Worm (Caenorhabditis elegans) whole organism, L4 larva: Measurements from ENCODE around the gene his-37.

Source experiments
- F49E8.2 ChIP-seq: sonication (generic microtip); optimal IDR thresholded peaks from 2 replicates; lab custom pipeline; 2016; ENCODE audit warnings: missing compliant biosample characterization, mild to moderate bottlenecking, missing genetic modification characterization, borderline replicate concordance
- R02D3.7 ChIP-seq: fragments of 150-350 bp; sonication (generic microtip); optimal IDR thresholded peaks from 3 replicates; lab custom pipeline; 2014; ENCODE audit warnings: missing biosample characterization, missing genetic modification characterization
- T20F7.1 ChIP-seq: fragments of 200-800 bp; sonication (Bioruptor generic); optimal IDR thresholded peaks from 2 replicates; lab custom pipeline; 2018; ENCODE audit warnings: mild to moderate bottlenecking, missing genetic modification characterization, missing compliant biosample characterization
- daf-12 ChIP-seq: fragments of 150-350 bp; optimal IDR thresholded peaks from 2 replicates; lab custom pipeline; 2014; ENCODE audit warnings: missing biosample characterization, missing genetic modification reagents, missing genetic modification characterization
- lin-1 ChIP-seq: fragments of 200-800 bp; sonication (Bioruptor generic); IDR thresholded peaks from 2 replicates; pipeline ENCODE4 v1.3.6; 2022; ENCODE audit warnings: missing genetic modification reagents, missing genetic modification characterization, missing compliant biosample characterization
- lin-15B ChIP-seq: fragments of 150-350 bp; sonication (generic microtip); optimal IDR thresholded peaks from 3 replicates; lab custom pipeline; 2014; ENCODE audit warnings: missing biosample characterization, missing genetic modification characterization
- lsy-2 ChIP-seq, 2 experiments: fragments of 150-350 bp in 1 of 2; sonication (generic microtip) in 1 of 2; optimal IDR thresholded peaks; 2 replicates each; lab custom pipeline; 2014 to 2017; ENCODE audit warnings: missing biosample characterization in 2 of 2, missing genetic modification characterization in 2 of 2
- mes-2 ChIP-seq: sonication (generic microtip); optimal IDR thresholded peaks from 2 replicates; lab custom pipeline; 2016; ENCODE audit warnings: missing genotype, mild to moderate bottlenecking, missing genetic modification characterization, missing compliant biosample characterization; ENCODE audit not compliant: poor library complexity, severe bottlenecking
- nhr-111 ChIP-seq: fragments of 200-800 bp; sonication (Bioruptor generic); optimal IDR thresholded peaks from 2 replicates; lab custom pipeline; 2018; ENCODE audit warnings: mild to moderate bottlenecking, missing genetic modification characterization, missing compliant biosample characterization
- pha-4 ChIP-seq, 2 experiments: fragments of 150-350 bp in 1 of 2; fragments of 200-800 bp in 1 of 2; sonication (Bioruptor generic) in 1 of 2; IDR thresholded peaks in 1 of 2; optimal IDR thresholded peaks in 1 of 2; 2 replicates each; pipeline versions ENCODE4 v1.3.6 to Lab custom; 2014 to 2022; ENCODE audit warnings: missing genetic modification characterization in 2 of 2, missing genetic modification reagents in 2 of 2, missing biosample characterization in 1 of 2, missing compliant biosample characterization in 1 of 2
- snpc-4 ChIP-seq: fragments of 150-350 bp; optimal IDR thresholded peaks from 2 replicates; lab custom pipeline; 2014; ENCODE audit warnings: missing biosample characterization, missing genetic modification characterization
- tag-97 ChIP-seq: fragments of 200-800 bp; sonication (Bioruptor generic); IDR thresholded peaks from 2 replicates; pipeline ENCODE4 v1.3.6; 2022; ENCODE audit warnings: missing genetic modification characterization, missing compliant biosample characterization
- unc-62 ChIP-seq, 3 experiments: fragments of 150-350 bp in 1 of 3; sonication (generic microtip); optimal IDR thresholded peaks in 2 of 3; peaks in 1 of 3; 1 replicate in 1 of 3; 2 replicates in 2 of 3; lab custom pipeline; 2014 to 2017; ENCODE audit warnings: missing biosample characterization in 3 of 3, missing genetic modification characterization in 3 of 3, missing genetic modification reagents in 3 of 3, missing genotype in 1 of 3
- zip-2 ChIP-seq: fragments of 150-350 bp; optimal IDR thresholded peaks from 2 replicates; lab custom pipeline; 2014; ENCODE audit warnings: missing biosample characterization, missing genetic modification characterization

DNA sequence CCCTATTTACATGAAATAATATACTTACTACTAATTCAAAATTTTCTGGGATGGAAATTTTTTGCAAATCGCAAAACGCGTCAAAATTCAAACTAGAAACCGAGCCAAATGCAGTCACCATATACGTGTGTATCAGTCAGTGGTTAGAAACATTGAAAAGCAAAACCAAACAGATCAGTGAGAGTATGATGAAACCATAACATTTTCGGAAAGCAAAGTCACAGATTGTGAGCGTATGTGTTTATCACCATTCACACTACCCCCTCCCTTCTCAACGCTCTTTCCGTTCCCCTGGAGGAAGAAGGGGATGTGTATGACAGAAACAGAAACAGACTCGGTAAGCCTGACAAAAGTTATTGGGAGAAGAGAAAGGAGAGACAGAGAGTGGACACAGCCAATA is 24.8 kb downstream of the his-37 start:
- TF ChIP-seq mes-2 (tag; lab: Kevin White, UChicago): no peak
- TF ChIP-seq lin-1: no peak
- peak in 1 of 2 experiments; percentile 92 for TF ChIP-seq unc-62 (GFP tag; optimal IDR thresholded peaks at IDR 0.05 in 1 of 2; lab: Kevin White, UChicago)
- TF ChIP-seq unc-62 (tag; optimal IDR thresholded peaks at IDR 0.05; lab: Kevin White, UChicago): no peak
- TF ChIP-seq lin-15B (tag; lab: Kevin White, UChicago): no peak
- no peak for TF ChIP-seq daf-12 (tag; lab: Kevin White, UChicago)
- no peak for TF ChIP-seq snpc-4 (tag; lab: Kevin White, UChicago)
- TF ChIP-seq nhr-111 (GFP tag; lab: Kevin White, UChicago): no peak
- TF ChIP-seq tag-97: no peak
- TF ChIP-seq lsy-2 (tag; optimal IDR thresholded peaks at IDR 0.05; lab: Kevin White, UChicago): no peak
- TF ChIP-seq pha-4 (GFP tag; IDR thresholded peaks at IDR 0.05; lab: Robert Waterston, UW): no peak
- TF ChIP-seq pha-4 (tag; optimal IDR thresholded peaks at IDR 0.05; lab: Kevin White, UChicago): no peak
- TF ChIP-seq T20F7.1 (GFP tag; lab: Kevin White, UChicago): no peak
- no peak for TF ChIP-seq R02D3.7 (tag; lab: Kevin White, UChicago)
- TF ChIP-seq F49E8.2 (tag; lab: Kevin White, UChicago): no peak
- TF ChIP-seq zip-2: no peak
